Worm (Caenorhabditis elegans) whole organism, young adult: ENCODE data around the gene F44E7.9.
A peak's percentile ranks its signal among the peaks of the same experiment; 100 is the strongest.

ENCODE experiments used
- B0336.3 ChIP-seq: fragments of 200-800 bp; sonication (Bioruptor generic); IDR thresholded peaks from 2 replicates; pipeline ENCODE4 v1.3.6; 2022; ENCODE audit warnings: missing genetic modification characterization, missing compliant biosample characterization
- C06A6.2 ChIP-seq: fragments of 200-800 bp; sonication (Bioruptor generic); conservative IDR thresholded peaks from 2 replicates; pipeline ENCODE4 v1.3.6; 2022; ENCODE audit warnings: missing genetic modification characterization, missing compliant biosample characterization
- C17E4.6 ChIP-seq: fragments of 200-800 bp; sonication (Bioruptor generic); IDR thresholded peaks from 2 replicates; pipeline ENCODE4 v1.3.6; 2022; ENCODE audit warnings: missing genetic modification reagents, missing genetic modification characterization, missing compliant biosample characterization
- F22D6.2 ChIP-seq: sonication (generic microtip); optimal IDR thresholded peaks from 2 replicates; lab custom pipeline; 2016; ENCODE audit warnings: mild to moderate bottlenecking, missing genetic modification characterization, missing compliant biosample characterization
- F37B4.10 ChIP-seq: fragments of 200-800 bp; sonication (Bioruptor generic); IDR thresholded peaks from 2 replicates; pipeline ENCODE4 v1.3.6; 2022; ENCODE audit warnings: missing genetic modification characterization, missing compliant biosample characterization
- F52B5.7 ChIP-seq: sonication (generic microtip); optimal IDR thresholded peaks from 2 replicates; lab custom pipeline; 2016; ENCODE audit warnings: mild to moderate bottlenecking, missing genetic modification characterization, missing compliant biosample characterization
- K12H6.12 ChIP-seq: fragments of 200-800 bp; sonication (Bioruptor generic); optimal IDR thresholded peaks from 2 replicates; lab custom pipeline; 2018; ENCODE audit warnings: mild to moderate bottlenecking, missing genetic modification characterization, missing compliant biosample characterization
- Y67H2A.10 ChIP-seq: fragments of 200-800 bp; sonication (Bioruptor generic); conservative IDR thresholded peaks from 2 replicates; pipeline ENCODE4 v1.3.6; 2022; ENCODE audit warnings: missing genetic modification reagents, missing genetic modification characterization, missing compliant biosample characterization
- ZK185.1 ChIP-seq: sonication (generic microtip); optimal IDR thresholded peaks from 2 replicates; lab custom pipeline; 2016; ENCODE audit warnings: mild to moderate bottlenecking, missing genetic modification characterization, missing compliant biosample characterization; ENCODE audit not compliant: poor library complexity, severe bottlenecking
- ama-1 ChIP-seq, 3 experiments: fragments of 150-350 bp in 1 of 3; sonication (generic microtip) in 2 of 3; optimal IDR thresholded peaks; 2 replicates each; lab custom pipeline; 2014 to 2018; ENCODE audit warnings: missing biosample characterization in 2 of 3, missing genetic modification characterization in 2 of 3, missing genetic modification reagents in 2 of 3
- aptf-3 ChIP-seq: fragments of 200-800 bp; sonication (Bioruptor generic); IDR thresholded peaks from 2 replicates; pipeline ENCODE4 v1.3.6; 2022; ENCODE audit warnings: missing genetic modification characterization, missing compliant biosample characterization
- attf-6 ChIP-seq: fragments of 200-800 bp; sonication (Bioruptor generic); IDR thresholded peaks from 2 replicates; pipeline ENCODE4 v1.3.6; 2022; ENCODE audit warnings: missing genetic modification reagents, missing genetic modification characterization, missing compliant biosample characterization
- ccch-3 ChIP-seq: fragments of 200-800 bp; sonication (Bioruptor generic); optimal IDR thresholded peaks from 2 replicates; lab custom pipeline; 2018; ENCODE audit warnings: mild to moderate bottlenecking, missing genetic modification characterization, missing compliant biosample characterization
- cebp-1 ChIP-seq, 2 experiments: fragments of 200-800 bp in 1 of 2; sonication (Bioruptor generic) in 1 of 2; sonication (generic microtip) in 1 of 2; IDR thresholded peaks in 1 of 2; optimal IDR thresholded peaks in 1 of 2; 2 replicates each; pipeline versions ENCODE4 v1.3.6 to Lab custom; 2017 to 2022; ENCODE audit warnings: missing compliant biosample characterization in 2 of 2, missing genetic modification characterization in 2 of 2, mild to moderate bottlenecking in 1 of 2, missing genetic modification reagents in 1 of 2, moderate library complexity in 1 of 2
- cebp-2 ChIP-seq: fragments of 200-800 bp; sonication (Bioruptor generic); IDR thresholded peaks from 2 replicates; pipeline ENCODE4 v1.3.6; 2022; ENCODE audit warnings: missing genetic modification characterization, missing compliant biosample characterization
- ceh-100 ChIP-seq: fragments of 200-800 bp; sonication (Bioruptor generic); IDR thresholded peaks from 2 replicates; pipeline ENCODE4 v1.3.6; 2022; ENCODE audit warnings: missing genetic modification reagents, missing genetic modification characterization, missing compliant biosample characterization
- ceh-79 ChIP-seq: sonication (generic microtip); optimal IDR thresholded peaks from 2 replicates; lab custom pipeline; 2017; ENCODE audit warnings: mild to moderate bottlenecking, missing genetic modification characterization, missing compliant biosample characterization
- chd-7 ChIP-seq: sonication (generic microtip); optimal IDR thresholded peaks from 2 replicates; lab custom pipeline; 2016; ENCODE audit warnings: mild to moderate bottlenecking, missing genetic modification characterization, moderate library complexity, missing compliant biosample characterization
- dox-1 ChIP-seq: fragments of 200-800 bp; sonication (Bioruptor generic); IDR thresholded peaks from 2 replicates; pipeline ENCODE4 v1.3.6; 2022; ENCODE audit warnings: missing genetic modification reagents, missing genetic modification characterization, missing compliant biosample characterization
- dpl-1 ChIP-seq: fragments of 150-350 bp; optimal IDR thresholded peaks from 2 replicates; lab custom pipeline; 2014; ENCODE audit warnings: missing biosample characterization, missing genetic modification reagents, missing genetic modification characterization
- egl-44 ChIP-seq: fragments of 200-800 bp; sonication (Bioruptor generic); IDR thresholded peaks from 2 replicates; pipeline ENCODE4 v1.3.6; 2022; ENCODE audit warnings: missing genetic modification reagents, missing genetic modification characterization, missing compliant biosample characterization
- egrh-3 ChIP-seq: fragments of 200-800 bp; sonication (Bioruptor generic); IDR thresholded peaks from 2 replicates; pipeline ENCODE4 v1.3.6; 2022; ENCODE audit warnings: missing genetic modification reagents, missing genetic modification characterization, missing compliant biosample characterization
- ets-4 ChIP-seq: fragments of 200-800 bp; sonication (Bioruptor generic); optimal IDR thresholded peaks from 2 replicates; lab custom pipeline; 2018; ENCODE audit warnings: mild to moderate bottlenecking, missing genetic modification characterization, missing compliant biosample characterization
- hmg-20 ChIP-seq: fragments of 200-800 bp; sonication (Bioruptor generic); IDR thresholded peaks from 2 replicates; pipeline ENCODE4 v1.3.6; 2022; ENCODE audit warnings: missing genetic modification reagents, missing genetic modification characterization, missing compliant biosample characterization
- let-607 ChIP-seq, 2 experiments: fragments of 200-800 bp in 1 of 2; sonication (Bioruptor generic) in 1 of 2; sonication (generic microtip) in 1 of 2; optimal IDR thresholded peaks; 2 replicates each; lab custom pipeline; 2016 to 2018; ENCODE audit warnings: mild to moderate bottlenecking in 2 of 2, missing compliant biosample characterization in 2 of 2, missing genetic modification characterization in 2 of 2, moderate library complexity in 2 of 2, missing genotype in 1 of 2
- lin-26 ChIP-seq: fragments of 200-800 bp; sonication (Bioruptor generic); IDR thresholded peaks from 2 replicates; pipeline ENCODE4 v1.3.6; 2022; ENCODE audit warnings: missing genetic modification reagents, missing genetic modification characterization, missing compliant biosample characterization
- lin-40 ChIP-seq: sonication (generic microtip); optimal IDR thresholded peaks from 2 replicates; lab custom pipeline; 2016; ENCODE audit warnings: missing genetic modification characterization, mild to moderate bottlenecking, missing compliant biosample characterization, missing genotype, missing genetic modification reagents
- lin-54 ChIP-seq: fragments of 200-800 bp; sonication (Bioruptor generic); optimal IDR thresholded peaks from 2 replicates; lab custom pipeline; 2018; ENCODE audit warnings: mild to moderate bottlenecking, missing genetic modification characterization, missing compliant biosample characterization
- lsl-1 ChIP-seq: fragments of 200-800 bp; sonication (Bioruptor generic); optimal IDR thresholded peaks from 2 replicates; lab custom pipeline; 2018; ENCODE audit warnings: mild to moderate bottlenecking, missing genetic modification characterization, moderate library complexity, missing compliant biosample characterization
- madf-6 ChIP-seq: fragments of 200-800 bp; sonication (Bioruptor generic); IDR thresholded peaks from 2 replicates; pipeline ENCODE4 v1.3.6; 2022; ENCODE audit warnings: missing genetic modification reagents, missing genetic modification characterization, missing compliant biosample characterization
- madf-8 ChIP-seq: fragments of 200-800 bp; sonication (Bioruptor generic); conservative IDR thresholded peaks from 2 replicates; pipeline ENCODE4 v1.3.6; 2022; ENCODE audit warnings: missing genetic modification reagents, missing genetic modification characterization, missing compliant biosample characterization
- mcd-1 ChIP-seq: fragments of 200-800 bp; sonication (Bioruptor generic); IDR thresholded peaks from 2 replicates; pipeline ENCODE4 v1.3.6; 2022; ENCODE audit warnings: missing genetic modification reagents, missing genetic modification characterization, missing compliant biosample characterization
- mes-4 ChIP-seq: sonication (generic microtip); optimal IDR thresholded peaks from 2 replicates; lab custom pipeline; 2016; ENCODE audit warnings: missing genotype, missing genetic modification characterization, missing compliant biosample characterization
- nhr-120 ChIP-seq: fragments of 200-800 bp; sonication (Bioruptor generic); IDR thresholded peaks from 2 replicates; pipeline ENCODE4 v1.3.6; 2022; ENCODE audit warnings: missing genetic modification characterization, missing compliant biosample characterization
- rpc-1 ChIP-seq, 2 experiments: fragments of 150-350 bp in 1 of 2; sonication (generic microtip) in 1 of 2; optimal IDR thresholded peaks; 2 replicates each; lab custom pipeline; 2014 to 2018; ENCODE audit warnings: missing biosample characterization in 1 of 2, missing genetic modification characterization in 1 of 2, missing genetic modification reagents in 1 of 2, missing genotype in 1 of 2
- tbp1 ChIP-seq: fragments of 200-800 bp; sonication (Bioruptor generic); optimal IDR thresholded peaks from 2 replicates; lab custom pipeline; 2018; ENCODE audit warnings: mild to moderate bottlenecking, missing genetic modification characterization, missing compliant biosample characterization
- tbx-9 ChIP-seq: sonication (generic microtip); optimal IDR thresholded peaks from 2 replicates; lab custom pipeline; 2016; ENCODE audit warnings: borderline replicate concordance, missing genetic modification characterization, inconsistent platforms, missing compliant biosample characterization
- tlf-1 ChIP-seq: fragments of 200-800 bp; sonication (Bioruptor generic); optimal IDR thresholded peaks from 2 replicates; lab custom pipeline; 2018; ENCODE audit warnings: mild to moderate bottlenecking, missing genetic modification characterization, missing compliant biosample characterization
- unc-62 ChIP-seq: fragments of 150-350 bp; optimal IDR thresholded peaks from 2 replicates; lab custom pipeline; 2014; ENCODE audit warnings: missing biosample characterization, missing genetic modification reagents, missing genetic modification characterization
- xnd-1 ChIP-seq: sonication (generic microtip); optimal IDR thresholded peaks from 2 replicates; lab custom pipeline; 2016; ENCODE audit warnings: missing genotype, missing genetic modification reagents, missing genetic modification characterization, missing compliant biosample characterization
- ztf-18 ChIP-seq: sonication (generic microtip); optimal IDR thresholded peaks from 2 replicates; lab custom pipeline; 2016; ENCODE audit warnings: missing genotype, mild to moderate bottlenecking, missing genetic modification characterization, missing compliant biosample characterization
- ztf-26 ChIP-seq: sonication (generic microtip); optimal IDR thresholded peaks from 2 replicates; lab custom pipeline; 2017; ENCODE audit warnings: missing genetic modification characterization, missing compliant biosample characterization
- ztf-3 ChIP-seq: fragments of 200-800 bp; sonication (Bioruptor generic); optimal IDR thresholded peaks from 2 replicates; lab custom pipeline; 2018; ENCODE audit warnings: mild to moderate bottlenecking, missing genetic modification characterization, missing compliant biosample characterization
- ztf-6 ChIP-seq: fragments of 200-800 bp; sonication (Bioruptor generic); IDR thresholded peaks from 2 replicates; pipeline ENCODE4 v1.3.6; 2022; ENCODE audit warnings: missing genetic modification reagents, missing genetic modification characterization, missing compliant biosample characterization

F44E7.9 gene

DNA sequence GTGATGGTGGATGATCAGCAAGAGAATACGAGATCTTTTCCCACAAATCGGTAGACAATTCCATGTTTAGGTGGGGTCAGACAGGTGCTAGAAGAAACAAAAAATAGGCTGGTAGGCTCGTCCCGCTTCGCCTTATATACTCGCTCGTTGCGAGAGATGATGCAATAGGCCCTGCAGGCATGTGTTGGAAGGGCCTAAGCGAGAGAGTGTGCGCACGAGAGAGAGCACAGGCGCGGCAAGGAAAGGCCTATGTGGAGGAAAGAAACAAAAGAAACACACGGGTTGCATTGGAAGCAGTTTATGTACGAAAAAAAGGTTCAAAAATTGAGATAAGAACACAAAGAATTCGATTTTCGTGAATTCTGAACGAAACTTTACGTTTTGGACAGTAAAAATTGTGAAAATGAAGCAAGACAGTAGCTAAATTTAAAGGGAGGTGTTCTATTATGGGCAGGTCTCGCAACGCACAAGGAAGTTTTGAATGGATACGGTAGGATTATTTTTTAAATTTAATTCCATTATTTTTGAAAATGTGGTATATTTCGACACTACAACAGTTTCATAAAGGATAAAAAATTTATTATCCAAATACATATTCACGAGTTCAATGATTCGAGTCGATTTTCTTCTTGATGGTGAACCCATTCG is 10.2 kb upstream of the F44E7.9 start, which contains the start of gene F44E7.5 (continued):
- TF ChIP-seq tbx-9 (no peak), F52B5.7 (tag; lab: Kevin White, UChicago) (no peak), ztf-26 (tag; lab: Kevin White, UChicago) (peak; percentile 89), tbp1 (peak; percentile 36), C06A6.2 (GFP tag; lab: Robert Waterston, UW) (peak; percentile 66), aptf-3 (GFP tag; lab: Robert Waterston, UW) (no peak), F22D6.2 (tag; lab: Kevin White, UChicago) (no peak), F37B4.10 (no peak), dox-1 (GFP tag; lab: Robert Waterston, UW) (peak; percentile 81), hmg-20 (GFP tag; lab: Robert Waterston, UW) (no peak), xnd-1 (tag; lab: Kevin White, UChicago) (no peak), ztf-3 (GFP tag; lab: Kevin White, UChicago) (no peak), madf-6 (GFP tag; lab: Robert Waterston, UW) (peak; percentile 56; the same call in 1 of the 2 replicates), B0336.3 (GFP tag; lab: Robert Waterston, UW) (0 out of 2 replicates have a peak, but pooled peaks have one; percentile 41), ama-1 (optimal IDR thresholded peaks at IDR 0.05; lab: Kevin White, UChicago) (no peak), ama-1 (GFP tag; optimal IDR thresholded peaks at IDR 0.05; lab: Kevin White, UChicago) (no peak), lsl-1 (GFP tag; lab: Kevin White, UChicago) (peak; percentile 79), egrh-3 (GFP tag; lab: Robert Waterston, UW) (peak; percentile 24; the same call in 1 of the 2 replicates), chd-7 (tag; lab: Kevin White, UChicago) (peak; percentile 18), lin-26 (peak; percentile 68; the same call in 1 of the 2 replicates), let-607 (tag; optimal IDR thresholded peaks at IDR 0.05; lab: Kevin White, UChicago) (peak in 1 of 2 experiments; percentile 60), lin-40 (tag; lab: Kevin White, UChicago) (peak; percentile 51), cebp-1 (GFP tag; IDR thresholded peaks at IDR 0.05; lab: Robert Waterston, UW) (no peak; the same call in 1 of the 2 replicates), cebp-1 (tag; optimal IDR thresholded peaks at IDR 0.05; lab: Kevin White, UChicago) (peak; percentile 69), ceh-100 (GFP tag; lab: Robert Waterston, UW) (no peak), ets-4 (no peak), K12H6.12 (peak; percentile 40), cebp-2 (GFP tag; lab: Robert Waterston, UW) (peak; percentile 94), unc-62 (no peak), ztf-18 (peak; percentile 67), lin-54 (GFP tag; lab: Kevin White, UChicago) (peak; percentile 5), mcd-1 (GFP tag; lab: Robert Waterston, UW) (peak; percentile 53)
- TF ChIP-seq, all 124 proteins: peak for 28

ce11 chrV:5782687-5783086 is 8.3 kb upstream of the F44E7.9 start, which contains the start of gene fbxa-183:
Gene fbxa-183, minus strand, starts transcription at chrV:5782787.
- TF ChIP-seq ztf-3 (GFP tag; lab: Kevin White, UChicago) (no peak), hmg-20 (GFP tag; lab: Robert Waterston, UW) (no peak), ztf-6 (GFP tag; lab: Robert Waterston, UW) (no peak)

ce11 chrV:5785372-5785771 is 5.7 kb upstream of the F44E7.9 start, which contains the start of gene F44E7.7:
Gene F44E7.7, minus strand, starts transcription at chrV:5785472.
- TF ChIP-seq Y67H2A.10 (GFP tag; lab: Robert Waterston, UW) (no peak), ceh-79 (tag; lab: Kevin White, UChicago) (no peak), tlf-1 (GFP tag; lab: Kevin White, UChicago) (no peak), ZK185.1 (tag; lab: Kevin White, UChicago) (no peak), dpl-1 (GFP tag; lab: Kevin White, UChicago) (no peak), mcd-1 (GFP tag; lab: Robert Waterston, UW) (no peak), unc-62 (no peak), madf-8 (GFP tag; lab: Robert Waterston, UW) (no peak), ccch-3 (GFP tag; lab: Kevin White, UChicago) (no peak), attf-6 (no peak), ets-4 (no peak), mes-4 (no peak), rpc-1 (optimal IDR thresholded peaks at IDR 0.05; lab: Kevin White, UChicago) (no peak), rpc-1 (tag; optimal IDR thresholded peaks at IDR 0.05; lab: Kevin White, UChicago) (no peak), C17E4.6 (GFP tag; lab: Robert Waterston, UW) (no peak), egl-44 (GFP tag; lab: Robert Waterston, UW) (no peak), nhr-120 (GFP tag; lab: Robert Waterston, UW) (no peak), dox-1 (GFP tag; lab: Robert Waterston, UW) (no peak)
